Worm (Caenorhabditis elegans) whole organism, L3 larva: ENCODE data around the gene srgp-1.

Experiments
- R02D3.7 ChIP-seq: fragments of 150-350 bp; optimal IDR thresholded peaks from 2 replicates; lab custom pipeline; 2014; ENCODE audit warnings: missing biosample characterization, missing genetic modification characterization
- ZK546.5 ChIP-seq: sonication (generic microtip); optimal IDR thresholded peaks from 2 replicates; lab custom pipeline; 2017; ENCODE audit warnings: missing biosample characterization, missing genetic modification characterization
- aly-2 ChIP-seq: fragments of 150-350 bp; optimal IDR thresholded peaks from 2 replicates; lab custom pipeline; 2014; ENCODE audit warnings: missing biosample characterization, missing genetic modification characterization
- ama-1 ChIP-seq: fragments of 150-350 bp; optimal IDR thresholded peaks from 2 replicates; lab custom pipeline; 2018
- ceh-16 ChIP-seq: sonication (generic microtip); optimal IDR thresholded peaks from 2 replicates; lab custom pipeline; 2017; ENCODE audit warnings: missing biosample characterization, missing genetic modification characterization
- ceh-28 ChIP-seq: fragments of 150-350 bp; optimal IDR thresholded peaks from 2 replicates; lab custom pipeline; 2014; ENCODE audit warnings: missing biosample characterization, missing genetic modification reagents, missing genetic modification characterization
- ceh-9 ChIP-seq: sonication (generic microtip); optimal IDR thresholded peaks from 2 replicates; lab custom pipeline; 2018; ENCODE audit warnings: missing biosample characterization, missing genetic modification characterization
- daf-12 ChIP-seq: fragments of 150-350 bp; optimal IDR thresholded peaks from 2 replicates; lab custom pipeline; 2014; ENCODE audit warnings: missing biosample characterization, missing genetic modification reagents, missing genetic modification characterization
- egl-27 ChIP-seq: sonication (generic microtip); optimal IDR thresholded peaks from 4 replicates; lab custom pipeline; 2017; ENCODE audit warnings: missing biosample characterization, missing genetic modification reagents, missing genetic modification characterization
- egl-5 ChIP-seq: fragments of 150-350 bp; optimal IDR thresholded peaks from 2 replicates; lab custom pipeline; 2017; ENCODE audit warnings: missing biosample characterization, missing genetic modification reagents, missing genetic modification characterization, inconsistent platforms
- elt-1 ChIP-seq: fragments of 150-350 bp; optimal IDR thresholded peaks from 2 replicates; lab custom pipeline; 2014; ENCODE audit warnings: missing biosample characterization, missing genetic modification characterization
- elt-2 ChIP-seq: sonication (generic microtip); optimal IDR thresholded peaks from 2 replicates; lab custom pipeline; 2016; ENCODE audit warnings: missing genetic modification reagents, mild to moderate bottlenecking, missing genetic modification characterization, missing compliant biosample characterization
- elt-3 ChIP-seq, 3 experiments: fragments of 150-350 bp in 1 of 3; sonication (generic microtip) in 2 of 3; optimal IDR thresholded peaks; 2 replicates in 2 of 3; 4 replicates in 1 of 3; lab custom pipeline; 2014 to 2017; ENCODE audit warnings: missing biosample characterization in 3 of 3, missing genetic modification characterization in 3 of 3
- eor-1 ChIP-seq, 2 experiments: fragments of 150-350 bp; optimal IDR thresholded peaks; 2 replicates each; lab custom pipeline; 2014 to 2018; ENCODE audit warnings: missing biosample characterization in 2 of 2, missing genetic modification characterization in 2 of 2
- fkh-10 ChIP-seq: sonication (generic microtip); optimal IDR thresholded peaks from 2 replicates; lab custom pipeline; 2017; ENCODE audit warnings: missing biosample characterization, missing genetic modification reagents, missing genetic modification characterization
- fkh-2 ChIP-seq: fragments of 150-350 bp; optimal IDR thresholded peaks from 2 replicates; lab custom pipeline; 2014; ENCODE audit warnings: missing biosample characterization, missing genetic modification reagents, missing genetic modification characterization
- hmg-11 ChIP-seq: sonication (generic microtip); optimal IDR thresholded peaks from 2 replicates; lab custom pipeline; 2016; ENCODE audit warnings: missing genetic modification characterization, missing compliant biosample characterization
- lin-15B ChIP-seq: fragments of 150-350 bp; optimal IDR thresholded peaks from 2 replicates; lab custom pipeline; 2014; ENCODE audit warnings: missing biosample characterization, missing genetic modification characterization
- lin-39 ChIP-seq: fragments of 150-350 bp; optimal IDR thresholded peaks from 2 replicates; lab custom pipeline; 2018; ENCODE audit warnings: missing biosample characterization, missing genetic modification reagents, missing genetic modification characterization
- lsy-12 ChIP-seq: sonication (generic microtip); optimal IDR thresholded peaks from 2 replicates; lab custom pipeline; 2016; ENCODE audit warnings: mild to moderate bottlenecking, missing genetic modification characterization, missing compliant biosample characterization
- mdl-1 ChIP-seq: fragments of 150-350 bp; optimal IDR thresholded peaks from 2 replicates; lab custom pipeline; 2014; ENCODE audit warnings: missing biosample characterization, missing genetic modification characterization
- nfya-1 ChIP-seq: sonication (generic microtip); optimal IDR thresholded peaks from 2 replicates; lab custom pipeline; 2017; ENCODE audit warnings: missing genetic modification characterization, mild to moderate bottlenecking, missing compliant biosample characterization, antibody characterized with exemption, moderate library complexity; ENCODE audit not compliant: insufficient read depth
- nhr-12 ChIP-seq: fragments of 150-350 bp; optimal IDR thresholded peaks from 2 replicates; lab custom pipeline; 2014; ENCODE audit warnings: missing biosample characterization, missing genetic modification characterization
- nhr-28 ChIP-seq: fragments of 150-350 bp; optimal IDR thresholded peaks from 2 replicates; lab custom pipeline; 2014; ENCODE audit warnings: missing biosample characterization, missing genetic modification characterization
- nhr-43 ChIP-seq: sonication (generic microtip); optimal IDR thresholded peaks from 2 replicates; lab custom pipeline; 2016; ENCODE audit warnings: mild to moderate bottlenecking, missing genetic modification characterization, missing compliant biosample characterization; ENCODE audit not compliant: poor library complexity, severe bottlenecking
- nhr-67 ChIP-seq: fragments of 150-350 bp; optimal IDR thresholded peaks from 2 replicates; lab custom pipeline; 2014; ENCODE audit warnings: missing biosample characterization, missing genetic modification characterization
- nhr-76 ChIP-seq: fragments of 150-350 bp; sonication (generic microtip); optimal IDR thresholded peaks from 5 replicates; lab custom pipeline; 2014; ENCODE audit warnings: missing biosample characterization, missing genetic modification characterization
- pha-4 ChIP-seq: fragments of 150-350 bp; optimal IDR thresholded peaks from 2 replicates; lab custom pipeline; 2014; ENCODE audit warnings: missing biosample characterization, missing genetic modification reagents, missing genetic modification characterization
- pqm-1 ChIP-seq: fragments of 150-350 bp; optimal IDR thresholded peaks from 2 replicates; lab custom pipeline; 2017; ENCODE audit warnings: missing biosample characterization, missing genetic modification characterization, inconsistent platforms
- sea-2 ChIP-seq: fragments of 150-350 bp; sonication (generic microtip); optimal IDR thresholded peaks from 4 replicates; lab custom pipeline; 2014; ENCODE audit warnings: missing biosample characterization, missing genetic modification reagents, missing genetic modification characterization
- skn-1 ChIP-seq: fragments of 150-350 bp; optimal IDR thresholded peaks from 2 replicates; lab custom pipeline; 2014; ENCODE audit warnings: missing biosample characterization, missing genetic modification characterization
- snpc-4 ChIP-seq: fragments of 150-350 bp; optimal IDR thresholded peaks from 2 replicates; lab custom pipeline; 2014; ENCODE audit warnings: missing biosample characterization, missing genetic modification characterization
- tbx-2 ChIP-seq: sonication (generic microtip); optimal IDR thresholded peaks from 2 replicates; lab custom pipeline; 2016; ENCODE audit warnings: mild to moderate bottlenecking, missing genetic modification characterization, missing compliant biosample characterization
- unc-39 ChIP-seq: sonication (generic microtip); optimal IDR thresholded peaks from 4 replicates; lab custom pipeline; 2017; ENCODE audit warnings: missing biosample characterization, missing genetic modification characterization
- unc-62 ChIP-seq: fragments of 150-350 bp; sonication (generic microtip); optimal IDR thresholded peaks from 4 replicates; lab custom pipeline; 2014; ENCODE audit warnings: missing biosample characterization, missing genetic modification reagents, missing genetic modification characterization
- ztf-11 ChIP-seq: fragments of 150-350 bp; optimal IDR thresholded peaks from 2 replicates; lab custom pipeline; 2014; ENCODE audit warnings: missing biosample characterization, missing genetic modification characterization
- ztf-4 ChIP-seq: fragments of 150-350 bp; optimal IDR thresholded peaks from 2 replicates; lab custom pipeline; 2014; ENCODE audit warnings: missing biosample characterization, missing genetic modification characterization

srgp-1 gene

ce11 chrIV:11574331-11574730 lies 4.0 kb downstream of the srgp-1 start:
- peak; percentile 69 for TF ChIP-seq egl-5 (tag; lab: Kevin White, UChicago)
- TF ChIP-seq nhr-12 (tag; lab: Kevin White, UChicago) = no peak

ce11 chrIV:11578492-11578891 lies 8.2 kb downstream of the srgp-1 start, which contains the start of gene rib-1:
TSS of gene rib-1 (plus strand) at chrIV:11578792.
- TF ChIP-seq R02D3.7 (no peak), unc-62 (GFP tag; lab: Kevin White, UChicago) (no peak), ceh-9 (tag; lab: Kevin White, UChicago) (no peak), fkh-2 (tag; lab: Kevin White, UChicago) (no peak), elt-2 (tag; lab: Kevin White, UChicago) (no peak), unc-39 (no peak), snpc-4 (tag; lab: Kevin White, UChicago) (no peak)

- TF ChIP-seq fkh-10 (no peak), pha-4 (tag; lab: Kevin White, UChicago) (peak; percentile 19), pqm-1 (tag; lab: Kevin White, UChicago) (peak; percentile 77), elt-2 (tag; lab: Kevin White, UChicago) (peak; percentile 69)
Measured at ce11 chrIV:11582450-11583166, 12.3 kb downstream of the srgp-1 start.

ce11 chrIV:11583906-11584378 lies 13.6 kb downstream of the srgp-1 start, which contains the start of gene F12F6.1:
TSS of gene F12F6.1 (plus strand) at chrIV:11583956.
- TF ChIP-seq pha-4 (tag; lab: Kevin White, UChicago) = peak; percentile 43
- TF ChIP-seq nhr-43 (tag; lab: Kevin White, UChicago) = no peak
- peak; percentile 41 for TF ChIP-seq nfya-1
- TF ChIP-seq elt-2 (tag; lab: Kevin White, UChicago) = peak; percentile 36
- TF ChIP-seq daf-12 (tag; lab: Kevin White, UChicago) = no peak
- TF ChIP-seq elt-1 = no peak
- TF ChIP-seq skn-1 (tag; lab: Kevin White, UChicago) = peak; percentile 48

ce11 chrIV:11584853-11585252 lies 14.6 kb downstream of the srgp-1 start:
- TF ChIP-seq lsy-12 (tag; lab: Kevin White, UChicago) = no peak
- TF ChIP-seq egl-27 (tag; lab: Kevin White, UChicago) = no peak
- TF ChIP-seq aly-2 = no peak
- no peak for TF ChIP-seq eor-1 (tag; optimal IDR thresholded peaks at IDR 0.05; lab: Kevin White, UChicago)
- peak; percentile 32 for TF ChIP-seq elt-2 (tag; lab: Kevin White, UChicago)
- TF ChIP-seq ceh-28 (tag; lab: Kevin White, UChicago) = no peak

- no peak for TF ChIP-seq lsy-12 (tag; lab: Kevin White, UChicago)
- TF ChIP-seq ceh-16 (tag; lab: Kevin White, UChicago) = no peak
- TF ChIP-seq lin-39 = no peak
- TF ChIP-seq fkh-2 (tag; lab: Kevin White, UChicago) = no peak
- no peak for TF ChIP-seq egl-5 (tag; lab: Kevin White, UChicago)
- TF ChIP-seq nhr-76 (tag; lab: Kevin White, UChicago) = no peak
- TF ChIP-seq ZK546.5 (tag; lab: Kevin White, UChicago) = no peak
- no peak for TF ChIP-seq tbx-2 (tag; lab: Kevin White, UChicago)
- no peak for TF ChIP-seq skn-1 (tag; lab: Kevin White, UChicago)
- no peak for TF ChIP-seq daf-12 (tag; lab: Kevin White, UChicago)
Measured at ce11 chrIV:11586484-11586883, 16.2 kb downstream of the srgp-1 start.

- TF ChIP-seq mdl-1 (tag; lab: Kevin White, UChicago) (no peak), pqm-1 (tag; lab: Kevin White, UChicago) (no peak), ama-1 (lab: Kevin White, UChicago) (no peak), ZK546.5 (tag; lab: Kevin White, UChicago) (no peak), pha-4 (tag; lab: Kevin White, UChicago) (no peak), ceh-28 (tag; lab: Kevin White, UChicago) (no peak), elt-2 (tag; lab: Kevin White, UChicago) (no peak), ztf-11 (no peak), sea-2 (GFP tag; lab: Kevin White, UChicago) (no peak), unc-39 (no peak), ceh-9 (tag; lab: Kevin White, UChicago) (no peak), nhr-67 (no peak), hmg-11 (tag; lab: Kevin White, UChicago) (no peak), nhr-28 (tag; lab: Kevin White, UChicago) (no peak), lin-15B (tag; lab: Kevin White, UChicago) (no peak), ztf-4 (tag; lab: Kevin White, UChicago) (no peak), elt-3 (tag; optimal IDR thresholded peaks at IDR 0.05; lab: Kevin White, UChicago) (no peak), unc-62 (GFP tag; lab: Kevin White, UChicago) (no peak)
Measured at ce11 chrIV:11592165-11592564, 21.9 kb downstream of the srgp-1 start, which contains the start of gene spe-36. TSS of gene spe-36 (minus strand) at chrIV:11592265.
